Worm (Caenorhabditis elegans): ENCODE measurements around the gene C47E8.9.

C47E8.9 gene

DNA sequence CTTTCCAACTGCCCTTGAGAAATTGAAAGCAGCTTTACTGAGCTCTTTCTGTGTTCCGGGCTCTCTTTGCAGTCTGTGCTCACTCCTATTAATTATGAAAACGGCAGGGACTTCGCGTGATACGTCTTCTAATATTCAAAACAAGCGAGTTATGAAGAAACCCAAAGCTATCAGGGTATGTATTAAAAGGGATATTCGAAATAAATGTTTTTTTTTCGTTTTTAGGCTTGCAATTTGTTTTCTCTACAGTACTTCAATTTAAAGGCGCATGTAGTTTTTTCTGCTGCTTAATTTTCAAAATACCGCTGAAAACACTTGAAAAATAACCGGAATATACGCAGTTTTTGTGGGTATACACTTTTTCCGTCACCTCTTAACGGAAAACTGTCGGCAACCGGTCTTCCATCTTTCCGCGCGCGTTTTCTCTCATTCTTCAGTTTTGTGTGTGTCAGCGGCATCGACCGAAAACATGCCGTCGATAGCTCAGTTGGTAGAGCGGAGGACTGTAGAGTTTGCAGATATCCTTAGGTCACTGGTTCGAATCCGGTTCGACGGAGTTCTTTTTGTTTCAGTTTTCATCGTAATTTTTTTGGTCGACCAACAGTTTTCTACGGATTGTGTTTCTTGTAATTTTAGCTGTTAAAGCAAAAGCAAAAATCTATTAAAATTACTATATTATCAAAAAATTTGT lies 26.1 kb downstream of the C47E8.9 start, which contains the start of gene gasr-8 (continued):
- TF ChIP-seq F49E8.2 (tag; optimal IDR thresholded peaks at IDR 0.05; ENCODE audit: borderline replicate concordance) (no peak), fkh-10 (GFP tag; optimal IDR thresholded peaks at IDR 0.05) (no peak), mxl-3 (GFP tag; optimal IDR thresholded peaks at IDR 0.05) (no peak), ZK546.5 (tag; optimal IDR thresholded peaks at IDR 0.05) (no peak), ztf-11 (tag; optimal IDR thresholded peaks at IDR 0.05) (no peak), R02D3.7 (tag; optimal IDR thresholded peaks at IDR 0.05) (no peak), zag-1 (tag; optimal IDR thresholded peaks at IDR 0.05) (no peak), Y48G9A.11 (GFP tag; IDR thresholded peaks at IDR 0.05) (peak; percentile 29; the same call in 1 of the 2 replicates), nhr-42 (GFP tag; IDR thresholded peaks at IDR 0.05) (no peak), Y75B8A.6 (GFP tag; IDR thresholded peaks at IDR 0.05) (no peak), daf-8 (GFP tag; IDR thresholded peaks at IDR 0.05) (no peak), ceh-20 (GFP tag; IDR thresholded peaks at IDR 0.05) (no peak), cey-2 (tag; optimal IDR thresholded peaks at IDR 0.05; ENCODE audit: borderline replicate concordance, insufficient read depth) (no peak), zip-2 (tag; optimal IDR thresholded peaks at IDR 0.05) (no peak), T20F7.1 (GFP tag; optimal IDR thresholded peaks at IDR 0.05) (no peak), zip-11 (GFP tag; IDR thresholded peaks at IDR 0.05) (no peak), F10B5.3 (tag; optimal IDR thresholded peaks at IDR 0.05) (no peak), hlh-30 (tag; optimal IDR thresholded peaks at IDR 0.05; ENCODE audit: insufficient read depth) (no peak), saeg-2 (GFP tag; IDR thresholded peaks at IDR 0.05) (no peak), mxl-2 (GFP tag; conservative IDR thresholded peaks at IDR 0.05) (0 out of 2 replicates have a peak, but pooled peaks have one; percentile 3), attf-4 (tag; optimal IDR thresholded peaks at IDR 0.05) (no peak), unc-39 (tag; optimal IDR thresholded peaks at IDR 0.05) (no peak), tra-1 (GFP tag; IDR thresholded peaks at IDR 0.05) (no peak), ces-1 (GFP tag; optimal IDR thresholded peaks at IDR 0.05) (no peak), hif-1 (tag; optimal IDR thresholded peaks at IDR 0.05) (no peak), egl-43 (GFP tag; IDR thresholded peaks at IDR 0.05) (peak; percentile 71), ama-1 (optimal IDR thresholded peaks at IDR 0.05) (no peak), snpc-4 (tag; optimal IDR thresholded peaks at IDR 0.05) (no peak), nhr-77 (tag; optimal IDR thresholded peaks at IDR 0.05) (no peak), unc-130 (GFP tag; optimal IDR thresholded peaks at IDR 0.05) (peak; percentile 20), vab-7 (GFP tag; IDR thresholded peaks at IDR 0.05) (peak; percentile 51; the same call in 1 of the 2 replicates), dmd-6 (GFP tag; IDR thresholded peaks at IDR 0.05) (peak; percentile 39), set-16 (GFP tag; IDR thresholded peaks at IDR 0.05) (peak; percentile 4; the same call in 1 of the 2 replicates)

DNA sequence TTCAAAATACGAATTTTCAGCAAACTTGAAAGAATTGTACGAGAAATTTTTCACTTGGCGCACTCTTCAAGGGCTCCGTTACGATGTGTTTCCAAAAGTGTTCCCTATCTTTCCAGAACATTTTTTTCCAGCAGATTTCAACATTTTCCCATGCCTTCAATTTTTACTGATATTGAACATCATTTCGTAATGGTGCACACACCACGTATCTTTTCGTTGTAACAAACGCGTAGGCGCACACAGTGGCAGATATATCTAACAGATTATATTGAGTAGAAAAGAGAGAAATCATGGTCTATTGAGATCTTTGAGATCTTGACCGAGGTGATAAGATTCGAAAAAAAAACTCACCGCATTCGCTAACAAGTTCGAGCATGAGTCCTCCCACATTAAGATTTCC lies 32.6 kb downstream of the C47E8.9 start:
- no peak for TF ChIP-seq skn-1 (tag; optimal IDR thresholded peaks at IDR 0.05)
- TF ChIP-seq Y105C5A.15 (GFP tag; IDR thresholded peaks at IDR 0.05) = no peak
- no peak for TF ChIP-seq mdl-1 (tag; optimal IDR thresholded peaks at IDR 0.05)
- TF ChIP-seq aly-2 (tag; optimal IDR thresholded peaks at IDR 0.05) = no peak
- TF ChIP-seq lin-1 (GFP tag; IDR thresholded peaks at IDR 0.05) = no peak
- no peak for TF ChIP-seq ceh-20 (GFP tag; IDR thresholded peaks at IDR 0.05)
- no peak for TF ChIP-seq mdt-29 (GFP tag; IDR thresholded peaks at IDR 0.05)
- TF ChIP-seq unc-130 (GFP tag; optimal IDR thresholded peaks at IDR 0.05) = no peak
- TF ChIP-seq lsy-2 (tag; optimal IDR thresholded peaks at IDR 0.05) = no peak
- TF ChIP-seq hmg-1.1 (GFP tag; IDR thresholded peaks at IDR 0.05) = no peak
- no peak for TF ChIP-seq saeg-2 (GFP tag; IDR thresholded peaks at IDR 0.05)
- TF ChIP-seq lin-39 (tag; optimal IDR thresholded peaks at IDR 0.05) = no peak
- TF ChIP-seq hif-1 (tag; optimal IDR thresholded peaks at IDR 0.05) = no peak
- no peak for TF ChIP-seq rbr-2 (tag; optimal IDR thresholded peaks at IDR 0.05)
- TF ChIP-seq lim-7 (GFP tag; IDR thresholded peaks at IDR 0.05) = no peak

Measured in whole organism, L4 larva.